Worm (Caenorhabditis elegans): ENCODE results near the gene C32B5.7.

DNA sequence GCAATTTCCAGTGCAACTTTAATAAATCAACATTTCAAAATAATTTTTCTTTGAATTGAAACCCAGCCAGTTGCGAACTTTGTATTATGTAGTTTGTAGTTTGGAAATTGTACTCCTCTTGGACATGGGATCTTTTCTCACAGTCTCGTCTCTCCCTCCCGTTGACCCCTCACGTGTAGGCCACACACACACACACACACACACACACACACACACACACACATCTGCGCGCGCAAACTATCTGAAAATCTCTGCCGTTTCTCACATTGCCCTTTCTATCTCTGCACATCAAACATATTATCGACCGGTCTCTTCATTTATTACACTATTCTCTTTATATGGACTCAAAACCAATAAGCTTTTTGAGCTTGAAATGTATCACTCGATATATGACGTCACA, 19.5 kb upstream of the C32B5.7 start, which contains the start of gene fbxc-36:
- no peak for TF ChIP-seq ama-1 (optimal IDR thresholded peaks at IDR 0.05)
- TF ChIP-seq tbx-37 (GFP tag; conservative IDR thresholded peaks at IDR 0.05) = no peak
- TF ChIP-seq tbx-11 (GFP tag; IDR thresholded peaks at IDR 0.05) = no peak
- TF ChIP-seq ceh-13 (GFP tag; optimal IDR thresholded peaks at IDR 0.05) = no peak
- no peak for TF ChIP-seq flt-1 (GFP tag; IDR thresholded peaks at IDR 0.05)
- no peak for TF ChIP-seq hmg-4 (GFP tag; optimal IDR thresholded peaks at IDR 0.05)
- no peak for TF ChIP-seq ceh-36 (tag; optimal IDR thresholded peaks at IDR 0.05)
- TF ChIP-seq hnd-1 (tag; optimal IDR thresholded peaks at IDR 0.05) = no peak

Data from whole organism, early embryonic.